Fruit fly (Drosophila melanogaster): ENCODE data around the gene Acbp6.

dm6 chr3L:7096530-7096929 lies 32.2 kb upstream of the Acbp6 start:
- TF ChIP-seq CTCF (optimal IDR thresholded peaks at IDR 0.05) (no peak), CG8478 (optimal IDR thresholded peaks at IDR 0.05) (no peak)

Data from S2 (cell line).